Worm (Caenorhabditis elegans) whole organism, mixed stage, embryonic: ENCODE measurements around the gene clec-216.

ENCODE experiments used
- ceh-39 ChIP-seq: fragments of 150-350 bp; optimal IDR thresholded peaks from 2 replicates; lab custom pipeline; 2014; ENCODE audit warnings: missing biosample characterization, missing genetic modification characterization
- lin-13 ChIP-seq: fragments of 150-350 bp; optimal IDR thresholded peaks from 2 replicates; lab custom pipeline; 2014; ENCODE audit warnings: missing biosample characterization, missing genetic modification characterization
- lsy-2 ChIP-seq: fragments of 150-350 bp; optimal IDR thresholded peaks from 2 replicates; lab custom pipeline; 2014; ENCODE audit warnings: missing biosample characterization, missing genetic modification characterization
- mep-1 ChIP-seq: fragments of 150-350 bp; optimal IDR thresholded peaks from 2 replicates; lab custom pipeline; 2017; ENCODE audit warnings: missing biosample characterization, missing genetic modification reagents, missing genetic modification characterization, inconsistent platforms
- nhr-12 ChIP-seq: fragments of 150-350 bp; optimal IDR thresholded peaks from 2 replicates; lab custom pipeline; 2014; ENCODE audit warnings: missing biosample characterization, missing genetic modification characterization
- nhr-237 ChIP-seq: fragments of 150-350 bp; optimal IDR thresholded peaks from 2 replicates; lab custom pipeline; 2014; ENCODE audit warnings: missing biosample characterization, missing genetic modification characterization
- pha-4 ChIP-seq: fragments of 150-350 bp; optimal IDR thresholded peaks from 2 replicates; lab custom pipeline; 2018; ENCODE audit warnings: missing biosample characterization, missing genetic modification reagents, missing genetic modification characterization
- snpc-4 ChIP-seq: fragments of 150-350 bp; optimal IDR thresholded peaks from 2 replicates; lab custom pipeline; 2014; ENCODE audit warnings: missing biosample characterization, missing genetic modification characterization
- unc-39 ChIP-seq: fragments of 150-350 bp; optimal IDR thresholded peaks from 2 replicates; lab custom pipeline; 2014; ENCODE audit warnings: missing biosample characterization, missing genetic modification characterization
- unc-62 ChIP-seq: fragments of 150-350 bp; optimal IDR thresholded peaks from 2 replicates; lab custom pipeline; 2014; ENCODE audit warnings: missing biosample characterization, missing genetic modification reagents, missing genetic modification characterization
- ztf-11 ChIP-seq: fragments of 150-350 bp; optimal IDR thresholded peaks from 2 replicates; lab custom pipeline; 2014; ENCODE audit warnings: missing biosample characterization, missing genetic modification characterization

DNA sequence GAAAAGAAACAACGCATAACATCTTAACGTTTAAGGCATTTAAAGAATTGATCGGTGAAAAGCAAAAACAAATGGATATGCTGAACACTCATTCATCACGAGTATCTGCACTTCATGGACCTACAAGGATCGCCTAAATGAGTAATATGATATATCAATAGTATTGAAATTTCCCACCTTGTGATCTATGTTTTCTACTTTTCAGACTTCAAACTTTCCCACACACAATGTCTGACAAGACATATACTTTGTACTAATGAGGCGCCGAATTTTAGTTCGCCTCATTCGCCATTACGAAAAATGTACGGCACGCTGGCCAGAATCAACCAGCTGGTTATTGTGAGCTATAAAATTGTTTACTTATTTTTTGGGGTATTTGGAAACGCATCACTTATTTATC is 26.0 kb downstream of the clec-216 start, which contains the start of gene srsx-6:
- TF ChIP-seq nhr-12, result no peak
- TF ChIP-seq unc-62, result no peak
- no peak for TF ChIP-seq pha-4 (tag; lab: Kevin White, UChicago)
- no peak for TF ChIP-seq ztf-11 (tag; lab: Kevin White, UChicago)
- TF ChIP-seq lsy-2 (tag; lab: Kevin White, UChicago), result no peak
- no peak for TF ChIP-seq snpc-4 (tag; lab: Kevin White, UChicago)
- no peak for TF ChIP-seq lin-13 (tag; lab: Kevin White, UChicago)
- no peak for TF ChIP-seq nhr-237 (tag; lab: Kevin White, UChicago)
- TF ChIP-seq mep-1 (tag; lab: Kevin White, UChicago), result no peak
- TF ChIP-seq unc-39, result no peak
- no peak for TF ChIP-seq ceh-39
